Fruit fly (Drosophila melanogaster) whole organism, embryonic: ENCODE measurements around the gene fwe.
A peak's percentile ranks its signal among the peaks of the same experiment; 100 is the strongest.

Experiments
- Asciz ChIP-seq: fragments of 200-800 bp; sonication (Bioruptor generic); optimal IDR thresholded peaks from 2 replicates; lab custom pipeline; 2017; ENCODE audit warnings: missing biosample characterization, mild to moderate bottlenecking, missing genetic modification characterization, missing genetic modification reagents
- BtbVII ChIP-seq: fragments of 200-800 bp; sonication (Bioruptor generic); optimal IDR thresholded peaks from 3 replicates; lab custom pipeline; 2017; ENCODE audit warnings: missing biosample characterization, mild to moderate bottlenecking, missing genetic modification characterization
- CG14860 ChIP-seq: fragments of 200-800 bp; sonication (Bioruptor generic); IDR thresholded peaks from 3 replicates; pipeline ENCODE4 v1.3.6; 2022; ENCODE audit warnings: missing biosample characterization, missing genetic modification characterization; ENCODE audit not compliant: partially characterized antibody
- CG16863 ChIP-seq: fragments of 200-800 bp; sonication (Bioruptor generic); optimal IDR thresholded peaks from 3 replicates; lab custom pipeline; 2016; ENCODE audit warnings: missing biosample characterization, missing genetic modification characterization
- CG17912 ChIP-seq: fragments of 200-800 bp; sonication (Bioruptor generic); optimal IDR thresholded peaks from 2 replicates; lab custom pipeline; 2018; ENCODE audit warnings: missing biosample characterization, mild to moderate bottlenecking, missing genetic modification characterization
- CG18476 ChIP-seq: fragments of 200-800 bp; sonication (Bioruptor generic); optimal IDR thresholded peaks from 2 replicates; lab custom pipeline; 2016; ENCODE audit warnings: missing biosample characterization, mild to moderate bottlenecking, missing genetic modification characterization
- CG2116 ChIP-seq: fragments of 200-800 bp; sonication (Bioruptor generic); optimal IDR thresholded peaks from 3 replicates; lab custom pipeline; 2018; ENCODE audit warnings: missing biosample characterization, mild to moderate bottlenecking, missing genetic modification characterization
- CG31441 ChIP-seq: fragments of 200-800 bp; sonication (Bioruptor generic); IDR thresholded peaks from 2 replicates; pipeline ENCODE4 v1.3.6; 2022; ENCODE audit warnings: missing biosample characterization, missing genetic modification characterization
- CG4820 ChIP-seq: fragments of 200-800 bp; sonication (Bioruptor generic); optimal IDR thresholded peaks from 3 replicates; lab custom pipeline; 2016; ENCODE audit warnings: missing biosample characterization, missing genetic modification characterization
- CG7745 ChIP-seq: fragments of 200-800 bp; sonication (Bioruptor generic); optimal IDR thresholded peaks from 2 replicates; lab custom pipeline; 2018; ENCODE audit warnings: missing biosample characterization, mild to moderate bottlenecking, missing genetic modification characterization, moderate library complexity
- CG7928 ChIP-seq: fragments of 200-800 bp; sonication (Bioruptor generic); optimal IDR thresholded peaks from 2 replicates; lab custom pipeline; 2017; ENCODE audit warnings: missing biosample characterization, mild to moderate bottlenecking, missing genetic modification characterization
- Dref ChIP-seq: fragments of 200-800 bp; sonication (Bioruptor generic); IDR thresholded peaks from 2 replicates; pipeline ENCODE4 v1.3.6; 2022; ENCODE audit warnings: missing biosample characterization, missing genetic modification characterization
- Elba2 ChIP-seq: fragments of 200-800 bp; sonication (Bioruptor generic); optimal IDR thresholded peaks from 3 replicates; lab custom pipeline; 2016; ENCODE audit warnings: missing biosample characterization, missing genetic modification characterization
- Ets97D ChIP-seq: fragments of 200-800 bp; sonication (Bioruptor generic); optimal IDR thresholded peaks from 3 replicates; lab custom pipeline; 2016; ENCODE audit warnings: missing biosample characterization, missing genetic modification characterization
- GATAe ChIP-seq: fragments of 200-800 bp; sonication (Bioruptor generic); conservative IDR thresholded peaks from 2 replicates; pipeline ENCODE4 v1.3.6; 2022; ENCODE audit warnings: missing biosample characterization, missing genetic modification characterization
- H15 ChIP-seq: fragments of 200-800 bp; sonication (Bioruptor generic); IDR thresholded peaks from 3 replicates; pipeline ENCODE4 v1.3.6; 2022; ENCODE audit warnings: missing biosample characterization, missing genetic modification characterization
- HLH54F ChIP-seq: fragments of 200-800 bp; sonication (Bioruptor generic); optimal IDR thresholded peaks from 3 replicates; lab custom pipeline; 2016; ENCODE audit warnings: missing biosample characterization, missing genetic modification characterization
- HmgZ ChIP-seq: fragments of 200-800 bp; sonication (Bioruptor generic); optimal IDR thresholded peaks from 2 replicates; lab custom pipeline; 2018; ENCODE audit warnings: missing biosample characterization, mild to moderate bottlenecking, missing genetic modification characterization
- Hr51 ChIP-seq, 2 experiments: fragments of 200-800 bp; sonication (Bioruptor generic); optimal IDR thresholded peaks; 2 replicates in 1 of 2; 3 replicates in 1 of 2; lab custom pipeline; 2016 to 2018; ENCODE audit warnings: missing biosample characterization in 2 of 2, missing genetic modification characterization in 2 of 2, mild to moderate bottlenecking in 1 of 2, moderate library complexity in 1 of 2
- Hr78 ChIP-seq, 2 experiments: fragments of 200-800 bp in 1 of 2; fragments of >200 bp in 1 of 2; sonication (Bioruptor generic) in 1 of 2; optimal IDR thresholded peaks; 2 replicates each; lab custom pipeline; 2017 to 2019; ENCODE audit warnings: missing biosample characterization in 2 of 2, missing genetic modification characterization in 2 of 2, mild to moderate bottlenecking in 1 of 2, moderate library complexity in 1 of 2
- Lim3 ChIP-seq: fragments of 200-800 bp; sonication (Bioruptor generic); IDR thresholded peaks from 2 replicates; pipeline ENCODE4 v1.3.6; 2022; ENCODE audit warnings: missing biosample characterization, missing genetic modification characterization
- MTF-1 ChIP-seq: fragments of 200-800 bp; sonication (Bioruptor generic); optimal IDR thresholded peaks from 2 replicates; lab custom pipeline; 2018; ENCODE audit warnings: missing biosample characterization, mild to moderate bottlenecking, missing genetic modification characterization, borderline replicate concordance
- Med ChIP-seq: fragments of 200-800 bp; sonication (Bioruptor generic); peaks from one replicate; lab custom pipeline; 2016; ENCODE audit warnings: missing biosample characterization, missing genetic modification characterization, mild to moderate bottlenecking, inconsistent platforms, moderate library complexity
- Nf-YA ChIP-seq: fragments of 200-800 bp; sonication (Bioruptor generic); IDR thresholded peaks from 2 replicates; pipeline ENCODE4 v1.3.6; 2022; ENCODE audit warnings: missing biosample characterization, missing genetic modification characterization
- Nf-YB ChIP-seq: fragments of 200-800 bp; sonication (Bioruptor generic); optimal IDR thresholded peaks from 3 replicates; lab custom pipeline; 2019; ENCODE audit warnings: missing biosample characterization, mild to moderate bottlenecking, missing genetic modification characterization, moderate library complexity
- Opbp ChIP-seq: fragments of 200-800 bp; sonication (Bioruptor generic); IDR thresholded peaks from 3 replicates; pipeline ENCODE4 v1.3.6; 2022; ENCODE audit warnings: missing biosample characterization, missing genetic modification characterization; ENCODE audit not compliant: partially characterized antibody
- Ptx1 ChIP-seq: fragments of 200-800 bp; sonication (Bioruptor generic); IDR thresholded peaks from 2 replicates; pipeline ENCODE4 v1.3.6; 2022; ENCODE audit warnings: missing biosample characterization, missing genetic modification characterization
- Ravus ChIP-seq: fragments of 200-800 bp; sonication (Bioruptor generic); IDR thresholded peaks from 2 replicates; pipeline ENCODE4 v1.3.6; 2022; ENCODE audit warnings: missing biosample characterization, missing genetic modification characterization
- Rfx ChIP-seq: fragments of 200-800 bp; sonication (Bioruptor generic); IDR thresholded peaks from 2 replicates; pipeline ENCODE4 v1.3.6; 2022; ENCODE audit warnings: missing biosample characterization, missing genetic modification characterization
- Sox100B ChIP-seq: fragments of 200-800 bp; sonication (Bioruptor generic); optimal IDR thresholded peaks from 3 replicates; lab custom pipeline; 2018; ENCODE audit warnings: missing biosample characterization, mild to moderate bottlenecking, missing genetic modification characterization
- ash1 ChIP-seq: fragments of 200-800 bp; sonication (Bioruptor generic); optimal IDR thresholded peaks from 2 replicates; lab custom pipeline; 2018; ENCODE audit warnings: missing biosample characterization, mild to moderate bottlenecking, missing genetic modification characterization
- bab2 ChIP-seq: fragments of 200-800 bp; sonication (Bioruptor generic); optimal IDR thresholded peaks from 2 replicates; lab custom pipeline; 2016; ENCODE audit warnings: missing biosample characterization, missing genetic modification characterization
- btn ChIP-seq: fragments of 200-800 bp; sonication (Bioruptor generic); optimal IDR thresholded peaks from 2 replicates; lab custom pipeline; 2016; ENCODE audit warnings: missing biosample characterization, missing genetic modification characterization
- cas ChIP-seq: fragments of 200-800 bp; sonication (Bioruptor generic); IDR thresholded peaks from 2 replicates; pipeline ENCODE4 v1.3.6; 2022; ENCODE audit warnings: missing biosample characterization, missing genetic modification characterization
- chinmo ChIP-seq: fragments of 200-800 bp; sonication (Bioruptor generic); IDR thresholded peaks from 4 replicates; pipeline ENCODE4 v1.3.6; 2022; ENCODE audit warnings: missing biosample characterization, missing genetic modification characterization; ENCODE audit not compliant: partially characterized antibody
- corto ChIP-seq: fragments of 200-800 bp; sonication (Bioruptor generic); optimal IDR thresholded peaks from 2 replicates; lab custom pipeline; 2016; ENCODE audit warnings: missing biosample characterization, mild to moderate bottlenecking, missing genetic modification characterization, moderate library complexity
- gfzf ChIP-seq: fragments of 200-800 bp; sonication (Bioruptor generic); optimal IDR thresholded peaks from 2 replicates; lab custom pipeline; 2016; ENCODE audit warnings: missing biosample characterization, mild to moderate bottlenecking, missing genetic modification characterization, moderate library complexity
- gsb-n ChIP-seq: fragments of 200-800 bp; sonication (Bioruptor generic); optimal IDR thresholded peaks from 3 replicates; lab custom pipeline; 2018; ENCODE audit warnings: missing biosample characterization, mild to moderate bottlenecking, missing genetic modification characterization
- hbn ChIP-seq: fragments of 200-800 bp; sonication (Bioruptor generic); IDR thresholded peaks from 2 replicates; pipeline ENCODE4 v1.3.6; 2022; ENCODE audit warnings: missing biosample characterization, missing genetic modification characterization; ENCODE audit not compliant: partially characterized antibody
- org-1 ChIP-seq: fragments of 200-800 bp; sonication (Bioruptor generic); optimal IDR thresholded peaks from 2 replicates; lab custom pipeline; 2017; ENCODE audit warnings: missing biosample characterization, missing genetic modification characterization
- rib ChIP-seq: fragments of 200-800 bp; sonication (Bioruptor generic); IDR thresholded peaks from 2 replicates; pipeline ENCODE4 v1.3.6; 2022; ENCODE audit warnings: missing biosample characterization, missing genetic modification characterization
- schlank ChIP-seq: fragments of 200-800 bp; sonication (Bioruptor generic); optimal IDR thresholded peaks from 2 replicates; lab custom pipeline; 2018; ENCODE audit warnings: missing biosample characterization, mild to moderate bottlenecking, missing genetic modification characterization
- sens ChIP-seq: fragments of 200-800 bp; sonication (Bioruptor generic); peaks from one replicate; lab custom pipeline; 2016; ENCODE audit warnings: missing biosample characterization, missing genetic modification characterization
- shn ChIP-seq: fragments of 200-800 bp; sonication (Bioruptor generic); optimal IDR thresholded peaks from 3 replicates; lab custom pipeline; 2016; ENCODE audit warnings: missing biosample characterization, missing genetic modification characterization
- sima ChIP-seq: fragments of 200-800 bp; sonication (Bioruptor generic); optimal IDR thresholded peaks from 2 replicates; lab custom pipeline; 2016; ENCODE audit warnings: missing biosample characterization, missing genetic modification characterization
- sr ChIP-seq: fragments of 200-800 bp; sonication (Bioruptor generic); IDR thresholded peaks from 3 replicates; pipeline ENCODE4 v1.3.6; 2022; ENCODE audit warnings: missing biosample characterization, missing genetic modification characterization
- sug ChIP-seq: fragments of 200-800 bp; optimal IDR thresholded peaks from 2 replicates; lab custom pipeline; 2019; ENCODE audit warnings: missing biosample characterization, mild to moderate bottlenecking, missing genetic modification characterization, moderate library complexity
- tap ChIP-seq: fragments of 200-800 bp; optimal IDR thresholded peaks from 3 replicates; lab custom pipeline; 2019; ENCODE audit warnings: missing biosample characterization, mild to moderate bottlenecking, missing genetic modification characterization, moderate library complexity
- trh ChIP-seq: fragments of 200-800 bp; sonication (Bioruptor generic); optimal IDR thresholded peaks from 2 replicates; lab custom pipeline; 2016; ENCODE audit warnings: missing biosample characterization, missing genetic modification characterization
- vvl ChIP-seq: fragments of 200-800 bp; sonication (Bioruptor generic); IDR thresholded peaks from 2 replicates; pipeline ENCODE4 v1.3.6; 2022; ENCODE audit warnings: missing biosample characterization, missing genetic modification characterization
- zfh2 ChIP-seq: fragments of 200-800 bp; sonication (Bioruptor generic); optimal IDR thresholded peaks from 2 replicates; lab custom pipeline; 2016; ENCODE audit warnings: missing biosample characterization, missing genetic modification characterization

The fwe gene

DNA sequence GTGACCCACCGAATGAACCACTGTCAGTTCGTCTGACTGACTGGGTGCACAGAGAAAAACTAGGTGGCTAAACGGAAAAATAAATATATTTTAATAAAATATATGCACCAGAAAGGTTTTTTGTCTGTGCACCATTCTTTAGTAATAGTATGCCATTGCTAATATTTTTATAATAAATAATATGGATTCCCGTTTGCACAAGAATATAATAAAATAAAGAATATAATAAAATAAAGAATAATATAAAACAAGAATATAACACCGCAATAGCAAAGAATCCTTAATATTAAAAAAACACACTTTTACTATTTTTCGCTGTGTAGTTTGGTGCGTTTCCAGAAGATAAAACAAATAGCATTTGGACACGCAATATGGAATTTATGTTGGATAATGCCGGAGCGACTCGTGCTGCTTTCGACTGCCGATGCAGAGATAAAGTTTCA lies 47.2 kb downstream of the fwe start (continued):
- TF ChIP-seq CG31441 (GFP tag; lab: Robert Waterston, UW) (peak; percentile 85), CG16863 (no peak), Hr51 (GFP tag; optimal IDR thresholded peaks at IDR 0.05; lab: Kevin White, UChicago) (peak in 1 of 2 experiments; percentile 64), BtbVII (GFP tag; lab: Kevin White, UChicago) (peak; percentile 29), cas (no peak), HLH54F (GFP tag; lab: Kevin White, UChicago) (no peak), sens (GFP tag; lab: Kevin White, UChicago) (peak; percentile 50), sug (tag; lab: Kevin White, UChicago) (peak; percentile 21), HmgZ (tag; lab: Kevin White, UChicago) (no peak), CG18476 (peak; percentile 53), CG14860 (GFP tag; lab: Robert Waterston, UW) (no peak), CG7928 (no peak), H15 (no peak), org-1 (GFP tag; lab: Kevin White, UChicago) (no peak), Ptx1 (GFP tag; lab: Robert Waterston, UW) (peak; percentile 65), bab2 (no peak), Nf-YB (GFP tag; lab: Kevin White, UChicago) (peak; percentile 43), schlank (no peak), CG2116 (GFP tag; lab: Kevin White, UChicago) (peak; percentile 19), vvl (peak; percentile 69), Opbp (GFP tag; lab: Robert Waterston, UW) (no peak), Asciz (GFP tag; lab: Kevin White, UChicago) (peak; percentile 62), trh (GFP tag; lab: Kevin White, UChicago) (no peak), Ets97D (GFP tag; lab: Kevin White, UChicago) (no peak), gfzf (GFP tag; lab: Kevin White, UChicago) (no peak), Dref (GFP tag; lab: Robert Waterston, UW) (no peak), CG4820 (GFP tag; lab: Kevin White, UChicago) (peak; percentile 71), hbn (GFP tag; lab: Robert Waterston, UW) (no peak), tap (tag; lab: Kevin White, UChicago) (peak; percentile 71), Sox100B (GFP tag; lab: Kevin White, UChicago) (peak; percentile 68), MTF-1 (GFP tag; lab: Kevin White, UChicago) (no peak), CG17912 (GFP tag; lab: Kevin White, UChicago) (no peak), zfh2 (GFP tag; lab: Kevin White, UChicago) (no peak), Med (GFP tag; lab: Kevin White, UChicago) (peak; percentile 7), corto (GFP tag; lab: Kevin White, UChicago) (no peak), ash1 (GFP tag; lab: Kevin White, UChicago) (no peak), chinmo (no peak), shn (no peak), sima (GFP tag; lab: Kevin White, UChicago) (no peak), Lim3 (GFP tag; lab: Robert Waterston, UW) (no peak), sr (GFP tag; lab: Robert Waterston, UW) (no peak), btn (GFP tag; lab: Kevin White, UChicago) (no peak), GATAe (GFP tag; lab: Robert Waterston, UW) (no peak), Rfx (GFP tag; lab: Robert Waterston, UW) (no peak), CG7745 (no peak), Nf-YA (GFP tag; lab: Robert Waterston, UW) (no peak), rib (no peak), Elba2 (no peak), Hr78 (GFP tag; optimal IDR thresholded peaks at IDR 0.05; lab: Kevin White, UChicago) (peak in 1 of 2 experiments; percentile 28), gsb-n (tag; lab: Kevin White, UChicago) (peak; percentile 73), Ravus (GFP tag; lab: Robert Waterston, UW) (no peak)
